Worm (Caenorhabditis elegans) whole organism, L4/young adult: ENCODE results near the gene K09C8.9.

Source experiments
- W03F9.2 ChIP-seq: fragments of 150-350 bp; optimal IDR thresholded peaks from 2 replicates; lab custom pipeline; 2014; ENCODE audit warnings: missing biosample characterization, missing genetic modification characterization
- dao-5 ChIP-seq: sonication (generic microtip); optimal IDR thresholded peaks from 2 replicates; lab custom pipeline; 2016; ENCODE audit warnings: missing genotype, missing genetic modification characterization, moderate library complexity, missing compliant biosample characterization
- him-1 ChIP-seq: sonication (generic microtip); optimal IDR thresholded peaks from 2 replicates; lab custom pipeline; 2016; ENCODE audit warnings: missing genotype, missing genetic modification reagents, missing genetic modification characterization, missing compliant biosample characterization

K09C8.9 gene

DNA sequence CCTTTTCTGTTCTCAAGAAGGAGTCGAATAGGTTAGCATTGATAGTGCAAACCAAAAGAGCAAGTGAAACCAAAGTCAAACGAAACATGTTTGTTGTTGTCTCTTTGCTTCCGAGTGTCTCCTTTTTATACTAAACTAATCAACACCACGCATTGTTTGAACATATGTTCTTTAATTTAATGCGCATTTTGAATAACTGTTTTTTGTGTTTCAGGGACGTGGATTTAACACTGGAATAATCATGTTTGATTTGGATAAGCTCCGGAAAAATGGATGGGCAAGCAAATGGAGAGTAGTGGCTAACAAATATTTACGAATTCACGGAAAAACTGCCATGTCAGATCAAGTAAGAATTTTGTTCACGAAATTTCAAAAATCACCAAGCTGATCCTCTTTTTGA, at the start of gene K09C8.9:
TSS of gene K09C8.9 (minus strand) at position 101 of the 400 bp plus-strand sequence.
- TF ChIP-seq W03F9.2, result no peak
- no peak for TF ChIP-seq dao-5 (tag; lab: Kevin White, UChicago)
- TF ChIP-seq him-1 (tag; lab: Kevin White, UChicago), result no peak

DNA sequence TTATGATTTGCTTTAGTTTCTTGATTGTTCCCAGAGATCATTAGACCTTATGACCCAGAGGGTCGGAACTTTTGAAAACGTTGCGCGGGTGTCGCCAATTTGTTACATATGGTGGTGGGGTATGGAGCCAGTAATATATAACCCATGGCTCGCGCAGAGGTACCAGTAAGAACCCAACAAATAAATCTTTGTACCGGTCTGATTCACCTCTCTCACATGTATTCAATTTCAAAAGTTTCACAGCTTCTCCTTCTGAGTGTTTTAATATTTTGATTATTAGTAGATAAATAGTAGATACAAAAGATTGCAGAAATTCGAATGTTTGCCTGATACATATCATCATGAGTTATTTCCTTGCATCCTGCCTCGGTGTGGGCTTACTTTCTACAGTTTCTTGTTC, 48.5 kb upstream of the K09C8.9 start, which contains the start of gene egl-15:
TSS of gene egl-15 (plus strand) at position 301 of the 400 bp plus-strand sequence.
- TF ChIP-seq W03F9.2 (no peak), him-1 (tag; lab: Kevin White, UChicago) (no peak), dao-5 (tag; lab: Kevin White, UChicago) (no peak)

DNA sequence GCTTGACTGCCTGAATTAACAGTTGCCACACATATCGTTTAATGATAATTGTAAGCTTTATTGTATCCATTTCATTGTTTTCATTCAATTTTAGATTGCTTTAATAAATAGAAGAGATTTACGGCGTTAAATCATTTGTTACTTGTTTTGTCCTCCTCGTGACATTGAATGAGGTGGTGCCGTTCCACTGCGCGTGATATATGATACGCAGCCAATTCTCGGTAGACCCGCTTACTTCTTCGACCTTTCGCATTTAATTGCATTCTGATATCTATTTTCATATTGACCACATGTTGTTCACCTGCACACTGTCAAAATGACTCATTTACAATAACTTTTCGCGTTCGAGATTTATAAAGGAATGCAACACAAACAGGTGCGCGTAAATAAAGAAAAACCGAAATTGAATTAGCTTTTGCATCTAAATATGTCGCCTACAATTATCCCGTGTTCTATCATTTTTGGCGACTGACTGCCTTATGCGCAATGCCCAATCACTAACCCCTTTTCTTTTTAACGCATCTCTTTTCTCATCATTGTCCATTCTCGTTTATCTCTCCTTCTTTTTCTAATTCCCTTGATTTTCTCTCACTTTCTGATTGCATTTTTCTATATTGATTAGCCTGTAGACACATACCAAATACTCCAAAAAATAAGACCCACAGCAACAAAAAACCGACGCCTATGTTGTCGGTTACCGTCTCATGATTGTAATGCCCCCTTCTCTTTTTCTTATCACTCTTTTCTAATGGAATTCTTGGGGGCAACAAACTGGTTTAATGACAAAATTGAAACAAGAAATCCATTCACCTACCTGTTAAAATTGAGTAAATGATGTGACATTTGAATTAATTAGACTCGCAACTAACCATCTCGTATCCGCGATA, 47.0 kb upstream of the K09C8.9 start:
- TF ChIP-seq dao-5 (tag; lab: Kevin White, UChicago), result no peak
- no peak for TF ChIP-seq W03F9.2
- no peak for TF ChIP-seq him-1 (tag; lab: Kevin White, UChicago)

DNA sequence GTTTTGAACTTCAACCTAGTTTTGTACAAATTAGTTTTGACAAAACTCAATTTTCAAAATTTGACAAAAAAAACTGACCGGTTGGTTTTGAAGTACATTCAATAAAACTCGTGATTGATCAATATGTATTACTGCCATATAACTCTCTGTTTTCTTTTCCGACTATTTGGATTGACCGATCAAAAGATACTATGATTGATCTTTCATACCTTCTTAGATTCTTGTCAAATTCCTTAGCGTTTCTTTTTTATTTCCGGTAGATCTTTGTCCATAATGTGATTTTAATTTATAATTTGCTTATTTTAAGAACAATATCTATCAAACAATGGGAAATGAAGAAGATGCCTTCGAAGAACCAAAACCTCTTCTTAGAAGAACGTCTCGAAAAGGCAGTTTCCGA, 44.7 kb upstream of the K09C8.9 start, which contains the start of gene F58A3.3:
TSS of gene F58A3.3 (plus strand) at position 301 of the 400 bp plus-strand sequence.
- TF ChIP-seq W03F9.2 (no peak), dao-5 (tag; lab: Kevin White, UChicago) (no peak), him-1 (tag; lab: Kevin White, UChicago) (no peak)

DNA sequence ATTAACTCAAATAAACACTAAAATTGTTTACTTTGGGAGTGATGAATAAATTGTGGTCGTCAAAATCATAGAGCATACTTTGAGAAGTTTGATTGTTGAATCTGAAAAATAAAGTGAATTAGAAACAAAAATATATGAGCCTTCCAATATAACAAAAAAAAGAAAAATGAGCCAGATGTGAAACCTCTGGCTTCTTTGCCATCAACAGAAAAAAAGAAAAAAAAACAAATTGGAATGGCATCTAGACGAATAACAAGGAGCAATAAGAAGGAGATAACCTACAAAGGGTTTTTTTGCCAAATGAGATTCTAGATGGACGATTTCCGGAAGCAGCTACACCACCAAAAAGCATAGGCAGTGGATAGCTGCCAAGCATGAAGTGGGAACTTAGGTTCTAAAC, 43.0 kb upstream of the K09C8.9 start, which contains the start of gene F58A3.4:
TSS of gene F58A3.4 (minus strand) at position 101 of the 400 bp plus-strand sequence.
- TF ChIP-seq him-1 (tag; lab: Kevin White, UChicago) (no peak), dao-5 (tag; lab: Kevin White, UChicago) (no peak), W03F9.2 (no peak)

- no peak for TF ChIP-seq dao-5 (tag; lab: Kevin White, UChicago)
- TF ChIP-seq him-1 (tag; lab: Kevin White, UChicago), result no peak
- no peak for TF ChIP-seq W03F9.2
Observed at ce11 chrX:11008954-11009353, 41.4 kb upstream of the K09C8.9 start, which contains the start of gene ttr-31. Gene ttr-31 (minus strand): TSS chrX:11009054.

DNA sequence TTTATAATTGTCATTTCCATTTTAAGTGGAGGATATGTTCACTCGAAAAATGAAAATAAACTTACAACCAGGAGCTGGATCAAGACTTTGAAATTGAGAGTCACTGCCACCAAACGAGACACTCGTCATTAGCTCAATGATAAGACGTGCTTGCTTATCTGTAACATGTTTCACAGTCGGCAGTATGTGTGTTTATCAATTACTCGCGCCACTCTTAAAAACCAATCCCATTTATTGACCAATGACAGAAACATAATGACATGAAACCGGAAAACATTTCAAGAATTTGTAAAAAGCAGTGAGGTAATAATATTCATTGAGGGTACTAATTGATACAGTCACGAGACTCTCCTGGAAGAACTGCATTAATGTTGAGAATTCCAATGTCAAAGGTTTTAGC, 40.5 kb upstream of the K09C8.9 start, which contains the start of gene del-5:
TSS of gene del-5 (minus strand) at position 130 of the 400 bp plus-strand sequence.
- TF ChIP-seq him-1 (tag; lab: Kevin White, UChicago) (no peak), W03F9.2 (no peak), dao-5 (tag; lab: Kevin White, UChicago) (no peak)

- TF ChIP-seq him-1 (tag; lab: Kevin White, UChicago) (no peak), W03F9.2 (no peak)
Observed at ce11 chrX:11007393-11007792, 39.8 kb upstream of the K09C8.9 start.

DNA sequence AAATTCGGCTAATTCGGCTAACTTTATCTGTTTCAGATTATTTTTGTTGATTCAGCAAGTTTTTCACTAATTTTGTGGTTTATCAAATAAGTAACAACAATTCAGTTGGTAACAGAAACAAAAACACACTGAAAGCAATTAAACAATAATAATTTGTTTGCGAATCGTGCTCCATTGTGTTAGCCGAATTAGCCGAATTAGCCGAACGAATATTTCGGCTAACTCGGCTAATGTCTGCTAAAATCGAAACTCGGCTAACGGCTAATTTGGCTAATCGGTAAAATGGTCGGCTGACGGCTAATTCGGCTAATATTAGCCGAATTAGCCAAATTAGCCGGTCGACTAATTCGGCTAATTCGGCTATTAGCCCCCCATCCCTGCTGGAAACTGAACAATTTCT, 36.1 kb upstream of the K09C8.9 start:
- TF ChIP-seq dao-5 (tag; lab: Kevin White, UChicago) (no peak), him-1 (tag; lab: Kevin White, UChicago) (no peak), W03F9.2 (no peak)

- TF ChIP-seq dao-5 (tag; lab: Kevin White, UChicago), result no peak
- TF ChIP-seq him-1 (tag; lab: Kevin White, UChicago), result no peak
- no peak for TF ChIP-seq W03F9.2
Observed at ce11 chrX:11001750-11002149, 34.2 kb upstream of the K09C8.9 start, which contains the start of gene col-177. Gene col-177 (minus strand): TSS chrX:11001850.

DNA sequence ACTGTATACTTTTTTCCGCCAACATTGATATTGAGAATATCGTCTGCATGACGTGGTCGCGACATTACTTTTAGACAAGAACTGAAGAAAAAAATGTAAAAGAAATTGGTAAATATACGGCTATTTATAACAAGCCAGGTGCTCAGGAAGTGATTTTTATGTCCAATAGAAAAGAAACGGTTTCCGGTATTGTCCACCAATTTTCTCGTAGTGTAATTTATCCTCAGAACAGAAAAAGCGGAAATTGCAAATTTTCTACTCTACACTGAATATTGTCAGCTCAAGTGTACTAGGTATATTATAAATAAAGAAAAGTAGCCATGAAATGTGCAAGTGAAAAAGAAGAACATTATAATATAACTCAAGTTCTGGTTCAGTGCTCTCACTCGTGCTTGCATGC, 31.6 kb upstream of the K09C8.9 start, which contains the start of gene F59F3.6:
TSS of gene F59F3.6 (minus strand) at position 101 of the 400 bp plus-strand sequence.
- TF ChIP-seq W03F9.2, result no peak
- TF ChIP-seq dao-5 (tag; lab: Kevin White, UChicago), result no peak
- no peak for TF ChIP-seq him-1 (tag; lab: Kevin White, UChicago)

DNA sequence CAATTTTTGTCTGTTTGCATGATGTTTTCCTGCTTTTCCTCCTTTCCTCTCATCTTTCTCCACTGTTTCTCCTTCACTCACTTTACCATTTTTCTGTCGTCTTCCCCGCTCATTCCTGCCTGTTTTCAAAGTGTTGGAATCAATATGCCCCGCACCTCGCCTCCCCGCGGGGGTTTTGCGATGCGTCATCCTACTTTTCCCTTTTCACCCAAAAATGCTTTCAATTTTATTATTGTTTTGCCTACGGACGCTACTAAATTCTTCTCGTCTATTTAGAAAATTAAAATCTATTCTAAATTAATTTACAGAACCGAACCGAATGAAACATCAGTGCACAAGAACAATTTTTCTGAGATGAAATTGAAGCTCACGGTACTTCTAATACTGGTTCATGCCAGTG, 24.6 kb upstream of the K09C8.9 start, which contains the start of gene ver-3:
TSS of gene ver-3 (plus strand) at position 301 of the 400 bp plus-strand sequence.
- TF ChIP-seq him-1 (tag; lab: Kevin White, UChicago) (no peak), W03F9.2 (no peak), dao-5 (tag; lab: Kevin White, UChicago) (no peak)

DNA sequence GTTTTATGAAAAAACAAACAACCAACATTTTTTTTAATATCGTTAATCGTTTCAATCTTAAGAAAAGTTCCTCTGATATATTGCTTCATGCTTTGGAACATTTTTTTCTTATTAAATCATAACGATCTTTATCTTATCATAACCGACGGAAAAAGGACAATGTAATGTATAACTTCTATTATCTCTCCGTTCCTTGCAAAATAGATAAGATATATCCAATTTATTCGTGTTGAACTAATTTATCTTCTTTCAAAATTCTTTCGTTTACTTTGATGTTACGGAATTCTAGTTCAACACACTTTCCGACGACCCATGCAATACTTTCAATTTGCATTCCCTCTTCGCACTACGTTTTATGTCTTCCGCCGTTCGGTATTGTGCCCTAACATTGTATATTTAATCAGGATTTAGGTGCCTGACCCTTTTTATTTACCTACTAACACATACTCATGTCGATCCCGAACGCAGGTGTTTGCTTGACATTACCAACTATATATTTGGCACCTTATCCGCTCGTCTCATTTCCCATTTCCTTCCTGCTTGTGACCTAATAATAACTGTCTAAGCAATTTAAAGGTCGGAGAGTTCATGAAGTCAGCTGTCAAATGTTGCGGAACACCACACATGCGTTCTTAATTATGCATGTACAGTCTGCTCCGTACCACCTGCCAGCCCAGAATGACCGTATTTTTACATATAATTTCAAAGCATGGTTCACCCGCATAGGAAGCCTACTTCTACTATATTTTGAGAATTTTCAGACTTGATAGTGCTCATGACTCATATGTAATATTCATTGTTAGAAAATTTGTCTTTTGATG, 24.0 kb upstream of the K09C8.9 start:
- TF ChIP-seq dao-5 (tag; lab: Kevin White, UChicago), result no peak
- no peak for TF ChIP-seq W03F9.2
- TF ChIP-seq him-1 (tag; lab: Kevin White, UChicago), result no peak
